Worm (Caenorhabditis elegans) whole organism, L1 larva: ENCODE measurements around the gene F40H3.2.

Experiments
- elt-3 ChIP-seq, 6 experiments: fragments of 150-350 bp in 1 of 6; sonication (generic microtip); optimal IDR thresholded peaks; 2 replicates each; lab custom pipeline; 2017 to 2018; ENCODE audit warnings: missing biosample characterization in 6 of 6, missing genetic modification characterization in 6 of 6, inconsistent platforms in 1 of 6
- lir-3 ChIP-seq: sonication (generic microtip); optimal IDR thresholded peaks from 2 replicates; lab custom pipeline; 2016; ENCODE audit warnings: mild to moderate bottlenecking, missing genetic modification characterization, moderate library complexity, missing compliant biosample characterization; ENCODE audit not compliant: poor library complexity
- mdl-1 ChIP-seq, 2 experiments: fragments of 150-350 bp; optimal IDR thresholded peaks; 2 replicates each; lab custom pipeline; 2014 to 2017; ENCODE audit warnings: missing biosample characterization in 2 of 2, missing genetic modification characterization in 2 of 2, inconsistent platforms in 1 of 2
- nhr-28 ChIP-seq: fragments of 150-350 bp; optimal IDR thresholded peaks from 2 replicates; lab custom pipeline; 2014; ENCODE audit warnings: missing biosample characterization, missing genetic modification characterization
- nhr-84 ChIP-seq: sonication (generic microtip); optimal IDR thresholded peaks from 2 replicates; lab custom pipeline; 2017; ENCODE audit warnings: missing biosample characterization, missing genetic modification characterization
- vab-15 ChIP-seq: sonication (generic microtip); optimal IDR thresholded peaks from 2 replicates; lab custom pipeline; 2017; ENCODE audit warnings: missing genotype, mild to moderate bottlenecking, missing genetic modification characterization, missing compliant biosample characterization

DNA sequence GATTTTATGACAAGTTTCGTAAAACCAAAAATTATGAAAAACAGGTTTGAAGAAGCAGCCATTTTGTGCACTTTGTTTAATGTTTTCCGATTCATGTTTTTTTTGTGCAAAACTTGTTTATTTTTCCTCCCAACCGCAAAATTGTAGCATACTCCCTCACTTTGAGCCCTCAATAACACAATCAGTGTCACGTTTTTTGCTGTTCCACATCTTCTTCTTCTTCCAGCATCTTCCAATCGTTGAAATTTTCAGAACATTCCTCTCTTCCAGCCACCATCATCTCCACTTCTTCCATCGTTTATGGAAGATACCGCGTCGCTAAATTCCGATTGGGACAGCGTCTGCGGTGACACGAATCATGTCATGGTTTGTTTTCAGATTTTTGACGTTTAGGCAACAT lies 40.9 kb upstream of the F40H3.2 start, which contains the start of gene abts-3:
- no peak for TF ChIP-seq mdl-1 (tag; optimal IDR thresholded peaks at IDR 0.05; lab: Kevin White, UChicago)
- no peak for TF ChIP-seq elt-3 (tag; optimal IDR thresholded peaks at IDR 0.05; lab: Kevin White, UChicago)
- no peak for TF ChIP-seq nhr-28 (tag; lab: Kevin White, UChicago)
- TF ChIP-seq vab-15 (tag; lab: Kevin White, UChicago): no peak
- no peak for TF ChIP-seq lir-3 (tag; lab: Kevin White, UChicago)
- no peak for TF ChIP-seq nhr-84
